Worm (Caenorhabditis elegans) whole organism, L1 larva: Measurements from ENCODE around the gene flp-27.

Experiments
- C04F5.9 ChIP-seq: sonication (generic microtip); optimal IDR thresholded peaks from 2 replicates; lab custom pipeline; 2016; ENCODE audit warnings: missing genetic modification characterization, missing compliant biosample characterization
- C34B4.2 ChIP-seq: sonication (generic microtip); optimal IDR thresholded peaks from 2 replicates; lab custom pipeline; 2017; ENCODE audit warnings: mild to moderate bottlenecking, missing genetic modification characterization, missing compliant biosample characterization
- ama-1 ChIP-seq: fragments of 150-350 bp; optimal IDR thresholded peaks from 2 replicates; lab custom pipeline; 2014
- ceh-63 ChIP-seq: fragments of 200-800 bp; sonication (Bioruptor generic); optimal IDR thresholded peaks from 2 replicates; lab custom pipeline; 2018; ENCODE audit warnings: mild to moderate bottlenecking, missing genetic modification characterization, missing compliant biosample characterization
- ceh-8 ChIP-seq: fragments of 200-800 bp; sonication (Bioruptor generic); optimal IDR thresholded peaks from 2 replicates; lab custom pipeline; 2018; ENCODE audit warnings: mild to moderate bottlenecking, missing genetic modification characterization, moderate library complexity, missing compliant biosample characterization
- ceh-82 ChIP-seq, 3 experiments: fragments of 150-350 bp in 1 of 3; sonication (generic microtip) in 2 of 3; optimal IDR thresholded peaks; 2 replicates each; lab custom pipeline; 2014 to 2017; ENCODE audit warnings: missing biosample characterization in 3 of 3, missing genetic modification characterization in 3 of 3
- ces-1 ChIP-seq: fragments of 150-350 bp; optimal IDR thresholded peaks from 2 replicates; lab custom pipeline; 2014; ENCODE audit warnings: missing biosample characterization, missing genetic modification reagents, missing genetic modification characterization
- dpl-1 ChIP-seq, 3 experiments: fragments of 150-350 bp in 2 of 3; sonication (generic microtip) in 1 of 3; optimal IDR thresholded peaks; 2 replicates each; lab custom pipeline; 2014 to 2017; ENCODE audit warnings: missing biosample characterization in 3 of 3, missing genetic modification characterization in 3 of 3, missing genetic modification reagents in 3 of 3
- efl-1 ChIP-seq, 4 experiments: fragments of 150-350 bp; optimal IDR thresholded peaks in 3 of 4; peaks in 1 of 4; 1 replicate in 1 of 4; 2 replicates in 3 of 4; lab custom pipeline; 2014; ENCODE audit warnings: missing biosample characterization in 2 of 4, missing genetic modification characterization in 2 of 4, missing genetic modification reagents in 2 of 4
- egl-13 ChIP-seq: sonication (generic microtip); optimal IDR thresholded peaks from 2 replicates; lab custom pipeline; 2016; ENCODE audit warnings: missing genotype, missing genetic modification reagents, missing genetic modification characterization, missing compliant biosample characterization
- ets-5 ChIP-seq: fragments of 200-800 bp; sonication (Bioruptor generic); IDR thresholded peaks from 2 replicates; pipeline ENCODE4 v1.3.6; 2022; ENCODE audit warnings: missing genetic modification characterization, missing compliant biosample characterization
- fkh-10 ChIP-seq: sonication (generic microtip); optimal IDR thresholded peaks from 2 replicates; lab custom pipeline; 2017; ENCODE audit warnings: missing biosample characterization, missing genetic modification reagents, missing genetic modification characterization
- fkh-4 ChIP-seq: sonication (generic microtip); optimal IDR thresholded peaks from 2 replicates; lab custom pipeline; 2016; ENCODE audit warnings: missing compliant biosample characterization, missing genetic modification characterization, borderline replicate concordance
- fkh-8 ChIP-seq: sonication (generic microtip); optimal IDR thresholded peaks from 2 replicates; lab custom pipeline; 2016; ENCODE audit warnings: mild to moderate bottlenecking, missing genetic modification characterization, missing compliant biosample characterization
- grh-1 ChIP-seq: fragments of 200-800 bp; sonication (Bioruptor generic); IDR thresholded peaks from 2 replicates; pipeline ENCODE4 v1.3.6; 2022; ENCODE audit warnings: missing genetic modification reagents, missing genetic modification characterization, missing compliant biosample characterization
- hlh-17 ChIP-seq: fragments of 200-800 bp; sonication (Bioruptor generic); optimal IDR thresholded peaks from 2 replicates; lab custom pipeline; 2018; ENCODE audit warnings: missing genetic modification characterization, mild to moderate bottlenecking, missing compliant biosample characterization, moderate library complexity, borderline replicate concordance
- hlh-4 ChIP-seq: sonication (generic microtip); optimal IDR thresholded peaks from 2 replicates; lab custom pipeline; 2016; ENCODE audit warnings: mild to moderate bottlenecking, missing genetic modification characterization, missing compliant biosample characterization
- irx-1 ChIP-seq: sonication (generic microtip); optimal IDR thresholded peaks from 2 replicates; lab custom pipeline; 2016; ENCODE audit warnings: missing genetic modification characterization, missing compliant biosample characterization
- lin-13 ChIP-seq: fragments of 150-350 bp; optimal IDR thresholded peaks from 2 replicates; lab custom pipeline; 2014; ENCODE audit warnings: missing biosample characterization, missing genetic modification reagents, missing genetic modification characterization
- lin-35 ChIP-seq, 2 experiments: fragments of 150-350 bp; optimal IDR thresholded peaks; 2 replicates each; lab custom pipeline; 2014; ENCODE audit warnings: missing biosample characterization in 2 of 2, missing genetic modification characterization in 2 of 2, missing genetic modification reagents in 2 of 2
- lir-3 ChIP-seq: sonication (generic microtip); optimal IDR thresholded peaks from 2 replicates; lab custom pipeline; 2016; ENCODE audit warnings: mild to moderate bottlenecking, missing genetic modification characterization, moderate library complexity, missing compliant biosample characterization; ENCODE audit not compliant: poor library complexity
- lsy-2 ChIP-seq, 2 experiments: fragments of 150-350 bp; optimal IDR thresholded peaks; 2 replicates each; lab custom pipeline; 2014; ENCODE audit warnings: missing biosample characterization in 2 of 2, missing genetic modification characterization in 2 of 2
- mab-9 ChIP-seq: fragments of 200-800 bp; sonication (Bioruptor generic); IDR thresholded peaks from 2 replicates; pipeline ENCODE4 v1.3.6; 2022; ENCODE audit warnings: missing genetic modification reagents, missing genetic modification characterization, missing compliant biosample characterization
- mdl-1 ChIP-seq, 2 experiments: fragments of 150-350 bp; optimal IDR thresholded peaks; 2 replicates each; lab custom pipeline; 2014 to 2017; ENCODE audit warnings: missing biosample characterization in 2 of 2, missing genetic modification characterization in 2 of 2, inconsistent platforms in 1 of 2
- mep-1 ChIP-seq: fragments of 150-350 bp; optimal IDR thresholded peaks from 2 replicates; lab custom pipeline; 2014; ENCODE audit warnings: missing biosample characterization, missing genetic modification characterization
- nhr-11 ChIP-seq: fragments of 150-350 bp; optimal IDR thresholded peaks from 2 replicates; lab custom pipeline; 2014; ENCODE audit warnings: missing biosample characterization, missing genetic modification characterization
- nhr-19 ChIP-seq: fragments of 200-800 bp; sonication (Bioruptor generic); conservative IDR thresholded peaks from 2 replicates; pipeline ENCODE4 v1.3.6; 2022; ENCODE audit warnings: missing genetic modification characterization, missing compliant biosample characterization
- nhr-28 ChIP-seq: fragments of 150-350 bp; optimal IDR thresholded peaks from 2 replicates; lab custom pipeline; 2014; ENCODE audit warnings: missing biosample characterization, missing genetic modification characterization
- nhr-76 ChIP-seq: sonication (generic microtip); optimal IDR thresholded peaks from 2 replicates; lab custom pipeline; 2017; ENCODE audit warnings: missing biosample characterization, missing genetic modification characterization
- nhr-77 ChIP-seq: fragments of 150-350 bp; optimal IDR thresholded peaks from 2 replicates; lab custom pipeline; 2014; ENCODE audit warnings: missing biosample characterization, missing genetic modification characterization
- nhr-84 ChIP-seq: sonication (generic microtip); optimal IDR thresholded peaks from 2 replicates; lab custom pipeline; 2017; ENCODE audit warnings: missing biosample characterization, missing genetic modification characterization
- nhr-90 ChIP-seq: sonication (generic microtip); optimal IDR thresholded peaks from 2 replicates; lab custom pipeline; 2016; ENCODE audit warnings: mild to moderate bottlenecking, missing genetic modification characterization, missing compliant biosample characterization; ENCODE audit not compliant: poor library complexity
- pqm-1 ChIP-seq: sonication (generic microtip); optimal IDR thresholded peaks from 3 replicates; lab custom pipeline; 2017; ENCODE audit warnings: missing biosample characterization, missing genetic modification characterization
- snpc-4 ChIP-seq: fragments of 150-350 bp; optimal IDR thresholded peaks from 2 replicates; lab custom pipeline; 2014; ENCODE audit warnings: missing biosample characterization, missing genetic modification characterization
- snu-23 ChIP-seq: sonication (generic microtip); optimal IDR thresholded peaks from 2 replicates; lab custom pipeline; 2016; ENCODE audit warnings: missing genetic modification characterization, missing compliant biosample characterization
- sup-37 ChIP-seq: fragments of 200-800 bp; sonication (Bioruptor generic); optimal IDR thresholded peaks from 2 replicates; lab custom pipeline; 2018; ENCODE audit warnings: mild to moderate bottlenecking, missing genetic modification characterization, missing compliant biosample characterization
- swsn-7 ChIP-seq: sonication (generic microtip); optimal IDR thresholded peaks from 2 replicates; lab custom pipeline; 2016; ENCODE audit warnings: missing genetic modification characterization, missing compliant biosample characterization
- tlp-1 ChIP-seq: fragments of 150-350 bp; optimal IDR thresholded peaks from 2 replicates; lab custom pipeline; 2014; ENCODE audit warnings: missing biosample characterization, missing genetic modification characterization
- unc-130 ChIP-seq: fragments of 150-350 bp; optimal IDR thresholded peaks from 2 replicates; lab custom pipeline; 2017; ENCODE audit warnings: missing biosample characterization, missing genetic modification characterization, inconsistent platforms
- unc-30 ChIP-seq: sonication (generic microtip); optimal IDR thresholded peaks from 2 replicates; lab custom pipeline; 2017; ENCODE audit warnings: missing biosample characterization, missing genetic modification characterization
- unc-86 ChIP-seq: sonication (generic microtip); optimal IDR thresholded peaks from 2 replicates; lab custom pipeline; 2016; ENCODE audit warnings: missing genetic modification characterization, missing compliant biosample characterization
- xbp-1 ChIP-seq: sonication (generic microtip); optimal IDR thresholded peaks from 2 replicates; lab custom pipeline; 2016; ENCODE audit warnings: missing genetic modification characterization, missing compliant biosample characterization
- zag-1 ChIP-seq: fragments of 150-350 bp; optimal IDR thresholded peaks from 2 replicates; lab custom pipeline; 2014; ENCODE audit warnings: missing biosample characterization, missing genetic modification characterization
- ztf-11 ChIP-seq, 2 experiments: sonication (generic microtip); optimal IDR thresholded peaks; 2 replicates each; lab custom pipeline; 2016 to 2017; ENCODE audit warnings: missing genetic modification characterization in 2 of 2, missing biosample characterization in 1 of 2, missing compliant biosample characterization in 1 of 2
- ztf-4 ChIP-seq: fragments of 150-350 bp; optimal IDR thresholded peaks from 2 replicates; lab custom pipeline; 2014; ENCODE audit warnings: missing biosample characterization, missing genetic modification characterization

Gene flp-27

ce11 chrII:5660736-5661734, 19.8 kb upstream of the flp-27 start, which contains the start of the genes ift-43 and mdt-26 (continued):
- TF ChIP-seq mdl-1 (tag; optimal IDR thresholded peaks at IDR 0.05; lab: Kevin White, UChicago) = peak in 1 of 2 experiments; percentile 78
- peak; percentile 15 for TF ChIP-seq ceh-63 (GFP tag; lab: Kevin White, UChicago)
- peak; percentile 73 for TF ChIP-seq ztf-4 (tag; lab: Kevin White, UChicago)
- peak; percentile 67 for TF ChIP-seq lin-13 (GFP tag; lab: Kevin White, UChicago)
- peak; percentile 28 for TF ChIP-seq fkh-4
- TF ChIP-seq pqm-1 (tag; lab: Kevin White, UChicago) = no peak
- peak; percentile 93 for TF ChIP-seq swsn-7 (tag; lab: Kevin White, UChicago)
- peak; percentile 93 for TF ChIP-seq snu-23
- no peak for TF ChIP-seq nhr-84 (tag; lab: Kevin White, UChicago)
- TF ChIP-seq ceh-8 = peak; percentile 58
- peak; percentile 35 to 70 (median 60) for TF ChIP-seq dpl-1 (GFP tag; optimal IDR thresholded peaks at IDR 0.05; lab: Kevin White, UChicago)
- TF ChIP-seq sup-37 (GFP tag; lab: Kevin White, UChicago) = peak; percentile 82
- peak; percentile 76 for TF ChIP-seq fkh-10
- peak; percentile 68 to 74 for TF ChIP-seq efl-1 (optimal IDR thresholded peaks at IDR 0.05; lab: Kevin White, UChicago)
- TF ChIP-seq efl-1 (GFP tag; optimal IDR thresholded peaks at IDR 0.05 in 1 of 2; lab: Kevin White, UChicago) = peak; percentile 64 to 96
- TF ChIP-seq xbp-1 (tag; lab: Kevin White, UChicago) = peak; percentile 96
- TF ChIP-seq nhr-28 (tag; lab: Kevin White, UChicago) = no peak
- TF ChIP-seq unc-130 = no peak
- TF ChIP-seq ceh-82 (tag; optimal IDR thresholded peaks at IDR 0.05; lab: Kevin White, UChicago) = peak; percentile 17 to 89 (median 77)
- peak; percentile 90 for TF ChIP-seq fkh-8 (tag; lab: Kevin White, UChicago)
- peak; percentile 83 to 90 for TF ChIP-seq lsy-2 (tag; optimal IDR thresholded peaks at IDR 0.05; lab: Kevin White, UChicago)
- TF ChIP-seq nhr-76 (tag; lab: Kevin White, UChicago) = peak; percentile 44
- TF ChIP-seq mep-1 = peak; percentile 74
- peak; percentile 58 for TF ChIP-seq snpc-4 (tag; lab: Kevin White, UChicago)
- peak; percentile 66 for TF ChIP-seq grh-1 (GFP tag; lab: Robert Waterston, UW)
- TF ChIP-seq egl-13 (tag; lab: Kevin White, UChicago) = peak; percentile 85
- no peak for TF ChIP-seq ces-1 (GFP tag; lab: Kevin White, UChicago)
- TF ChIP-seq mab-9 (GFP tag; lab: Robert Waterston, UW) = peak; percentile 80
- peak; percentile 88 for TF ChIP-seq unc-86 (tag; lab: Kevin White, UChicago)
- peak; percentile 99 for TF ChIP-seq ama-1 (lab: Kevin White, UChicago)
- no peak for TF ChIP-seq tlp-1 (tag; lab: Kevin White, UChicago)
- TF ChIP-seq hlh-17 (GFP tag; lab: Kevin White, UChicago) = peak; percentile 54
- no peak for TF ChIP-seq ets-5 (GFP tag; lab: Robert Waterston, UW)
- peak; percentile 81 for TF ChIP-seq nhr-19 (GFP tag; lab: Robert Waterston, UW)
- peak; percentile 1 for TF ChIP-seq nhr-11
- peak; percentile 88 for TF ChIP-seq nhr-90
- TF ChIP-seq lin-35 (GFP tag; optimal IDR thresholded peaks at IDR 0.05; lab: Kevin White, UChicago) = peak; percentile 77 to 79
- TF ChIP-seq C04F5.9 = peak; percentile 56
- TF ChIP-seq hlh-4 = peak; percentile 20
- peak; percentile 66 for TF ChIP-seq nhr-77 (tag; lab: Kevin White, UChicago)
- peak in 1 of 2 experiments; percentile 82 for TF ChIP-seq ztf-11 (tag; optimal IDR thresholded peaks at IDR 0.05; lab: Kevin White, UChicago)
- TF ChIP-seq lir-3 (tag; lab: Kevin White, UChicago) = peak; percentile 53
- TF ChIP-seq C34B4.2 (tag; lab: Kevin White, UChicago) = peak; percentile 14
- TF ChIP-seq irx-1 = peak; percentile 87
- TF ChIP-seq zag-1 = no peak
- no peak for TF ChIP-seq unc-30
